Fruit fly (Drosophila melanogaster): ENCODE results near the gene Eig71Ef.

DNA sequence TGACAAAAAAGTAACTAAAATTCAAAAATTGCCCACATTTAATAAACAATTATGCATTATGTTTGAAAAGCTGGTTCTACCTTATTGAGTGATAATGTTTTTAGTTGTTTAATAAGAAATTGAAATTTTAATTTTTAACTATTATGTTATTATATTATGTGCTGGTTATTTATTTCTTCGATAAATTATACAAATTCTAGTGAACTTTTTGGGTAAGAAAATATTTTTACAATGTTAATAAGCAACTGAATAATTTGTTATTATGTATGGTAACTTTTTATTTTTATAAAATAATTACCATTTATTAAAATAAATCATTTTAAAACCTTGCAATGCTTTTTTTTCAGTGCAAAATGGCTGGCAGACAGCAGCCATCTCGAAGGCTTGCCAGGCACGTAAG lies 40.7 kb downstream of the Eig71Ef start:
- TF ChIP-seq CG10209 (GFP tag; optimal IDR thresholded peaks at IDR 0.05) (no peak), chinmo (GFP tag; IDR thresholded peaks at IDR 0.05; ENCODE audit: partially characterized antibody) (no peak)

Measured in whole organism, embryonic.